Worm (Caenorhabditis elegans): ENCODE data around the gene F39B3.7.

DNA sequence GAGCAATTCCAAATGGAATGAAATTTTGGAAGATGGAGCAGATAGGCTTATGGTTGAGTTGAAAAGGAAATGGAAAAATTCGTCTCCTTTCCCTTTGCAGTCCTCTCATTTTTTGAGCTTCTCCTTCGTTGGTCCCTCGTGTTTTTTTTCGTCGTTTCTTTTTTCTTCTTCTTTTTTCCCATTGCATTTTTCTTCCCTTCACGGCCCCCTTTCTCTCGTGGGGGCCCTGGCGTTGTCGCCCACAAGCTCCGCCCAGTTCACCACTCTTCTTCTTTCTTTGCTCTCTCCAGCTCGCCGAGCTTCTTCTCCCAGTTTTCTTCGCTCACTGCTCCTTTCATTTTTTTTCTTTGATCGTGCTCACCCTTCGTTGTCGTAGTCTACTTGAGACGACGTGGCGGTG lies 47.8 kb downstream of the F39B3.7 start:
- TF ChIP-seq lin-39 (tag; optimal IDR thresholded peaks at IDR 0.05), result no peak
- TF ChIP-seq lin-11 (tag; optimal IDR thresholded peaks at IDR 0.05), result peak; percentile 12
- TF ChIP-seq zag-1 (tag; optimal IDR thresholded peaks at IDR 0.05), result peak; percentile 36
- no peak for TF ChIP-seq elt-3 (tag; optimal IDR thresholded peaks at IDR 0.05)
- no peak for TF ChIP-seq mab-5 (tag; optimal IDR thresholded peaks at IDR 0.05)
- no peak for TF ChIP-seq ceh-82 (tag; optimal IDR thresholded peaks at IDR 0.05)
- TF ChIP-seq lsy-2 (tag; optimal IDR thresholded peaks at IDR 0.05), result peak in 1 of 2 experiments; percentile 29
